Fruit fly (Drosophila melanogaster) whole organism, embryonic: ENCODE measurements around the gene grass.

Source experiments
- Awh ChIP-seq: fragments of 200-800 bp; sonication (Bioruptor generic); IDR thresholded peaks from 2 replicates; pipeline ENCODE4, ENCODE4 v1.3.6; 2022; ENCODE audit warnings: missing biosample characterization, missing genetic modification characterization
- B-H1 ChIP-seq: fragments of 200-800 bp; sonication (Bioruptor generic); IDR thresholded peaks from 3 replicates; pipeline ENCODE4 v1.3.6; 2022; ENCODE audit warnings: missing biosample characterization, missing genetic modification characterization
- BtbVII ChIP-seq: fragments of 200-800 bp; sonication (Bioruptor generic); optimal IDR thresholded peaks from 3 replicates; lab custom pipeline; 2017; ENCODE audit warnings: missing biosample characterization, mild to moderate bottlenecking, missing genetic modification characterization
- Bteb2 ChIP-seq: fragments of 200-800 bp; sonication (Bioruptor generic); optimal IDR thresholded peaks from 2 replicates; lab custom pipeline; 2016; ENCODE audit warnings: missing biosample characterization, missing genetic modification characterization
- C15 ChIP-seq: fragments of 200-800 bp; sonication (Bioruptor generic); IDR thresholded peaks from 3 replicates; pipeline ENCODE4 v1.3.6; 2022; ENCODE audit warnings: missing biosample characterization, missing genetic modification characterization
- CG10654 ChIP-seq: fragments of 200-800 bp; sonication (Bioruptor generic); optimal IDR thresholded peaks from 2 replicates; lab custom pipeline; 2016; ENCODE audit warnings: missing biosample characterization, missing genetic modification characterization
- CG11695 ChIP-seq: fragments of 200-800 bp; sonication (Bioruptor generic); IDR thresholded peaks from 3 replicates; pipeline ENCODE4 v1.3.6; 2022; ENCODE audit warnings: missing biosample characterization, missing genetic modification characterization
- CG1233 ChIP-seq: fragments of 200-800 bp; sonication (Bioruptor generic); optimal IDR thresholded peaks from 4 replicates; lab custom pipeline; 2018; ENCODE audit warnings: missing biosample characterization, mild to moderate bottlenecking, missing genetic modification characterization
- CG12659 ChIP-seq: fragments of 200-800 bp; sonication (Bioruptor generic); optimal IDR thresholded peaks from 3 replicates; lab custom pipeline; 2017; ENCODE audit warnings: mild to moderate bottlenecking, missing biosample characterization, missing genetic modification reagents, missing genetic modification characterization
- CG12744 ChIP-seq: fragments of 200-800 bp; sonication (Bioruptor generic); optimal IDR thresholded peaks from 2 replicates; lab custom pipeline; 2016; ENCODE audit warnings: missing biosample characterization, missing genetic modification characterization
- CG13624 ChIP-seq: fragments of 200-800 bp; sonication (Bioruptor generic); optimal IDR thresholded peaks from 2 replicates; lab custom pipeline; 2016; ENCODE audit warnings: missing biosample characterization, missing genetic modification characterization
- CG14965 ChIP-seq: fragments of 200-800 bp; sonication (Bioruptor generic); optimal IDR thresholded peaks from 2 replicates; lab custom pipeline; 2016; ENCODE audit warnings: missing biosample characterization, missing genetic modification characterization, borderline replicate concordance
- CG15696 ChIP-seq: fragments of 200-800 bp; sonication (Bioruptor generic); optimal IDR thresholded peaks from 2 replicates; lab custom pipeline; 2019; ENCODE audit warnings: missing biosample characterization, mild to moderate bottlenecking, missing genetic modification characterization, moderate library complexity
- CG17359 ChIP-seq: fragments of 200-800 bp; sonication (Bioruptor generic); optimal IDR thresholded peaks from 3 replicates; lab custom pipeline; 2018; ENCODE audit warnings: missing biosample characterization, mild to moderate bottlenecking, missing genetic modification characterization, moderate library complexity
- CG17385 ChIP-seq: fragments of 200-800 bp; sonication (Bioruptor generic); optimal IDR thresholded peaks from 3 replicates; lab custom pipeline; 2018; ENCODE audit warnings: missing biosample characterization, mild to moderate bottlenecking, missing genetic modification characterization
- CG18476 ChIP-seq: fragments of 200-800 bp; sonication (Bioruptor generic); optimal IDR thresholded peaks from 2 replicates; lab custom pipeline; 2016; ENCODE audit warnings: missing biosample characterization, mild to moderate bottlenecking, missing genetic modification characterization
- CG2199 ChIP-seq: fragments of 200-800 bp; sonication (Bioruptor generic); IDR thresholded peaks from 3 replicates; pipeline ENCODE4 v1.3.6; 2022; ENCODE audit warnings: missing biosample characterization, missing genetic modification characterization
- CG2202 ChIP-seq: fragments of 200-800 bp; sonication (Bioruptor generic); optimal IDR thresholded peaks from 2 replicates; lab custom pipeline; 2018; ENCODE audit warnings: missing biosample characterization, mild to moderate bottlenecking, missing genetic modification characterization
- CG2678 ChIP-seq: fragments of 200-800 bp; sonication (Bioruptor generic); optimal IDR thresholded peaks from 3 replicates; lab custom pipeline; 2019; ENCODE audit warnings: missing biosample characterization, mild to moderate bottlenecking, missing genetic modification characterization, moderate library complexity
- CG3163 ChIP-seq: fragments of 200-800 bp; sonication (Bioruptor generic); optimal IDR thresholded peaks from 3 replicates; lab custom pipeline; 2016; ENCODE audit warnings: missing biosample characterization, missing genetic modification characterization
- CG33557 ChIP-seq: fragments of 200-800 bp; sonication (Bioruptor generic); optimal IDR thresholded peaks from 2 replicates; lab custom pipeline; 2019; ENCODE audit warnings: missing biosample characterization, mild to moderate bottlenecking, missing genetic modification characterization, moderate library complexity
- CG34422 ChIP-seq: fragments of 200-800 bp; sonication (Bioruptor generic); IDR thresholded peaks from 3 replicates; pipeline ENCODE4 v1.3.6; 2022; ENCODE audit warnings: missing biosample characterization, missing genetic modification characterization
- CG5180 ChIP-seq: fragments of 200-800 bp; sonication (Bioruptor generic); optimal IDR thresholded peaks from 3 replicates; lab custom pipeline; 2017; ENCODE audit warnings: missing biosample characterization, missing genetic modification characterization, mild to moderate bottlenecking, moderate library complexity, missing genetic modification reagents
- CG6765 ChIP-seq: fragments of 200-800 bp; sonication (Bioruptor generic); optimal IDR thresholded peaks from 3 replicates; lab custom pipeline; 2017; ENCODE audit warnings: missing biosample characterization, mild to moderate bottlenecking, missing genetic modification characterization
- Dbx ChIP-seq: fragments of 200-800 bp; sonication (Bioruptor generic); IDR thresholded peaks from 3 replicates; pipeline ENCODE4 v1.3.6; 2022; ENCODE audit warnings: missing biosample characterization, missing genetic modification characterization
- GATAe ChIP-seq: fragments of 200-800 bp; sonication (Bioruptor generic); conservative IDR thresholded peaks from 2 replicates; pipeline ENCODE4 v1.3.6; 2022; ENCODE audit warnings: missing biosample characterization, missing genetic modification characterization
- Trl ChIP-seq, 3 experiments: fragments of >200 bp in 2 of 3; fragments of 200-800 bp in 1 of 3; sonication (Bioruptor generic) in 1 of 3; optimal IDR thresholded peaks; 2 replicates in 1 of 3; 3 replicates in 2 of 3; lab custom pipeline; 2016 to 2017; ENCODE audit warnings: missing biosample characterization in 1 of 3, missing genetic modification characterization in 1 of 3
- Vsx1 ChIP-seq: fragments of 200-800 bp; sonication (Bioruptor generic); optimal IDR thresholded peaks from 2 replicates; lab custom pipeline; 2017; ENCODE audit warnings: missing biosample characterization, mild to moderate bottlenecking, missing genetic modification characterization, missing genetic modification reagents
- al ChIP-seq: fragments of 200-800 bp; sonication (Bioruptor generic); IDR thresholded peaks from 2 replicates; pipeline ENCODE4 v1.3.6; 2022; ENCODE audit warnings: missing biosample characterization, missing genetic modification characterization
- ase ChIP-seq: fragments of 200-800 bp; sonication (Bioruptor generic); IDR thresholded peaks from 3 replicates; pipeline ENCODE4 v1.3.6; 2022; ENCODE audit warnings: missing biosample characterization, missing genetic modification characterization
- cad ChIP-seq: fragments of >200 bp; optimal IDR thresholded peaks from 2 replicates; lab custom pipeline; 2017; ENCODE audit warnings: missing biosample characterization, missing genetic modification characterization
- caup ChIP-seq: fragments of 200-800 bp; sonication (Bioruptor generic); optimal IDR thresholded peaks from 3 replicates; lab custom pipeline; 2017; ENCODE audit warnings: missing biosample characterization, mild to moderate bottlenecking, missing genetic modification characterization, moderate library complexity; ENCODE audit not compliant: severe bottlenecking
- cg ChIP-seq: fragments of 200-800 bp; sonication (Bioruptor generic); optimal IDR thresholded peaks from 3 replicates; lab custom pipeline; 2019; ENCODE audit warnings: missing biosample characterization, mild to moderate bottlenecking, missing genetic modification characterization, moderate library complexity
- chinmo ChIP-seq: fragments of 200-800 bp; sonication (Bioruptor generic); IDR thresholded peaks from 4 replicates; pipeline ENCODE4 v1.3.6; 2022; ENCODE audit warnings: missing biosample characterization, missing genetic modification characterization; ENCODE audit not compliant: partially characterized antibody
- disco-r ChIP-seq: fragments of 200-800 bp; sonication (Bioruptor generic); optimal IDR thresholded peaks from 2 replicates; lab custom pipeline; 2016; ENCODE audit warnings: missing biosample characterization, missing genetic modification characterization
- eyg ChIP-seq: fragments of 200-800 bp; sonication (Bioruptor generic); optimal IDR thresholded peaks from 3 replicates; lab custom pipeline; 2016; ENCODE audit warnings: missing biosample characterization, missing genetic modification characterization
- fd102C ChIP-seq: fragments of 200-800 bp; sonication (Bioruptor generic); optimal IDR thresholded peaks from 2 replicates; lab custom pipeline; 2018; ENCODE audit warnings: missing biosample characterization, mild to moderate bottlenecking, missing genetic modification characterization, moderate library complexity
- hth ChIP-seq: fragments of >200 bp; optimal IDR thresholded peaks from 2 replicates; lab custom pipeline; 2017; ENCODE audit warnings: inconsistent platforms
- lab ChIP-seq: fragments of 200-800 bp; sonication (Bioruptor generic); optimal IDR thresholded peaks from 3 replicates; lab custom pipeline; 2017; ENCODE audit warnings: missing biosample characterization, missing genetic modification characterization, mild to moderate bottlenecking, moderate library complexity, missing genetic modification reagents
- maf-S ChIP-seq: fragments of 200-800 bp; sonication (Bioruptor generic); optimal IDR thresholded peaks from 2 replicates; lab custom pipeline; 2016; ENCODE audit warnings: missing biosample characterization, missing genetic modification characterization
- org-1 ChIP-seq: fragments of 200-800 bp; sonication (Bioruptor generic); optimal IDR thresholded peaks from 2 replicates; lab custom pipeline; 2017; ENCODE audit warnings: missing biosample characterization, missing genetic modification characterization
- p53 ChIP-seq: fragments of 200-800 bp; sonication (Bioruptor generic); optimal IDR thresholded peaks from 2 replicates; lab custom pipeline; 2016; ENCODE audit warnings: missing biosample characterization, missing genetic modification characterization
- pan ChIP-seq, 4 experiments: fragments of >200 bp in 3 of 4; fragments of 200-800 bp in 1 of 4; sonication (Bioruptor generic) in 1 of 4; optimal IDR thresholded peaks in 3 of 4; IDR thresholded peaks in 1 of 4; 2 replicates each; pipeline versions ENCODE4 v1.3.6 to Lab custom; 2017 to 2022; ENCODE audit warnings: missing biosample characterization in 2 of 4, missing genetic modification characterization in 2 of 4, mixed read lengths in 1 of 4
- ranshi ChIP-seq: fragments of 200-800 bp; sonication (Bioruptor generic); IDR thresholded peaks from 2 replicates; pipeline ENCODE4 v1.3.6; 2022; ENCODE audit warnings: missing biosample characterization, missing genetic modification characterization
- rib ChIP-seq: fragments of 200-800 bp; sonication (Bioruptor generic); IDR thresholded peaks from 2 replicates; pipeline ENCODE4 v1.3.6; 2022; ENCODE audit warnings: missing biosample characterization, missing genetic modification characterization
- row ChIP-seq: fragments of 200-800 bp; sonication (Bioruptor generic); IDR thresholded peaks from 3 replicates; pipeline ENCODE4 v1.3.6; 2022; ENCODE audit warnings: missing biosample characterization, missing genetic modification characterization
- sc ChIP-seq, 3 experiments: fragments of >200 bp in 2 of 3; fragments of 200-800 bp in 1 of 3; sonication (Bioruptor generic) in 1 of 3; optimal IDR thresholded peaks; 2 replicates in 2 of 3; 3 replicates in 1 of 3; lab custom pipeline; 2017; ENCODE audit warnings: mild to moderate bottlenecking in 1 of 3, missing biosample characterization in 1 of 3, missing genetic modification characterization in 1 of 3, missing genetic modification reagents in 1 of 3
- schlank ChIP-seq: fragments of 200-800 bp; sonication (Bioruptor generic); optimal IDR thresholded peaks from 2 replicates; lab custom pipeline; 2018; ENCODE audit warnings: missing biosample characterization, mild to moderate bottlenecking, missing genetic modification characterization
- scrt ChIP-seq: fragments of 200-800 bp; sonication (Bioruptor generic); optimal IDR thresholded peaks from 2 replicates; lab custom pipeline; 2018; ENCODE audit warnings: missing biosample characterization, mild to moderate bottlenecking, missing genetic modification characterization, moderate library complexity

The grass gene

dm6 chr3R:27131408-27131807, 26.3 kb upstream of the grass start (continued):
- no peak for TF ChIP-seq CG33557 (GFP tag; lab: Kevin White, UChicago)
- TF ChIP-seq ase: no peak
- TF ChIP-seq pan (optimal IDR thresholded peaks at IDR 0.05; lab: Kevin White, UChicago): no peak
- peak in 1 of 2 experiments; percentile 52 for TF ChIP-seq pan (GFP tag; optimal IDR thresholded peaks at IDR 0.05 in 1 of 2, IDR thresholded peaks at IDR 0.05 in 1 of 2)
- TF ChIP-seq CG14965 (GFP tag; lab: Kevin White, UChicago): no peak
- TF ChIP-seq CG3163 (GFP tag; lab: Kevin White, UChicago): peak; percentile 19
- TF ChIP-seq CG12744: no peak
- peak; percentile 87 for TF ChIP-seq lab (GFP tag; lab: Kevin White, UChicago)
- peak; percentile 35 for TF ChIP-seq CG5180 (GFP tag; lab: Kevin White, UChicago)
- TF ChIP-seq B-H1 (GFP tag; lab: Robert Waterston, UW): no peak
- TF ChIP-seq maf-S (GFP tag; lab: Kevin White, UChicago): peak; percentile 16
- peak; percentile 32 for TF ChIP-seq CG13624 (GFP tag; lab: Kevin White, UChicago)
- TF ChIP-seq sc (optimal IDR thresholded peaks at IDR 0.05; lab: Kevin White, UChicago): no peak
- TF ChIP-seq sc (GFP tag; optimal IDR thresholded peaks at IDR 0.05; lab: Kevin White, UChicago): no peak
- TF ChIP-seq CG1233 (GFP tag; lab: Kevin White, UChicago): peak; percentile 48
- TF ChIP-seq Awh: 0 out of 2 replicates have a peak, but pooled peaks have one; percentile 19
- peak; percentile 86 for TF ChIP-seq caup
- TF ChIP-seq CG10654 (GFP tag; lab: Kevin White, UChicago): peak; percentile 16
- TF ChIP-seq schlank (tag; lab: Kevin White, UChicago): peak; percentile 79
- TF ChIP-seq disco-r (GFP tag; lab: Kevin White, UChicago): no peak
- peak; percentile 66 for TF ChIP-seq rib (GFP tag; lab: Robert Waterston, UW)
- TF ChIP-seq eyg: peak; percentile 43
- TF ChIP-seq scrt (GFP tag; lab: Kevin White, UChicago): peak; percentile 52
- TF ChIP-seq cg (GFP tag; lab: Kevin White, UChicago): no peak
- TF ChIP-seq Vsx1: peak; percentile 71
- no peak for TF ChIP-seq CG15696 (tag; lab: Kevin White, UChicago)
- 0 out of 3 replicates have a peak, but pooled peaks have one; percentile 42 for TF ChIP-seq CG11695 (GFP tag; lab: Robert Waterston, UW)
- TF ChIP-seq CG17385: peak; percentile 15
- TF ChIP-seq al (GFP tag; lab: Robert Waterston, UW): no peak
- no peak for TF ChIP-seq cad
- no peak for TF ChIP-seq hth
- peak; percentile 81; the same call in 2 of the 3 replicates for TF ChIP-seq Dbx
- no peak for TF ChIP-seq CG34422
- 0 out of 4 replicates have a peak, but pooled peaks have one; percentile 35 for TF ChIP-seq chinmo (GFP tag; lab: Robert Waterston, UW)
- peak; percentile 60 for TF ChIP-seq org-1
- TF ChIP-seq CG2199 (GFP tag; lab: Robert Waterston, UW): no peak
- no peak for TF ChIP-seq Trl (optimal IDR thresholded peaks at IDR 0.05; lab: Kevin White, UChicago)
- TF ChIP-seq Trl (GFP tag; optimal IDR thresholded peaks at IDR 0.05; lab: Kevin White, UChicago): peak; percentile 33
- no peak for TF ChIP-seq CG18476 (GFP tag; lab: Kevin White, UChicago)
- TF ChIP-seq row (GFP tag; lab: Robert Waterston, UW): no peak
- peak; percentile 66 for TF ChIP-seq CG2678 (tag; lab: Kevin White, UChicago)
- peak; percentile 14 for TF ChIP-seq Bteb2 (GFP tag; lab: Kevin White, UChicago)
- no peak; the same call in 2 of the 3 replicates for TF ChIP-seq C15 (GFP tag; lab: Robert Waterston, UW)
- TF ChIP-seq CG12659 (GFP tag; lab: Kevin White, UChicago): peak; percentile 48
- TF ChIP-seq CG6765 (GFP tag; lab: Kevin White, UChicago): peak; percentile 73
- TF ChIP-seq CG17359 (tag; lab: Kevin White, UChicago): peak; percentile 58
- peak; percentile 68 for TF ChIP-seq BtbVII
- no peak for TF ChIP-seq p53
- peak; percentile 9; the same call in 1 of the 2 replicates for TF ChIP-seq ranshi (GFP tag; lab: Robert Waterston, UW)
- no peak for TF ChIP-seq GATAe (GFP tag; lab: Robert Waterston, UW)
- no peak for TF ChIP-seq CG2202 (tag; lab: Kevin White, UChicago)
- TF ChIP-seq fd102C: no peak
